Fruit fly (Drosophila melanogaster) whole organism, embryonic: ENCODE data around the gene CG14881.

Experiments used
- ATbp ChIP-seq: fragments of 200-800 bp; sonication (Bioruptor generic); optimal IDR thresholded peaks from 2 replicates; lab custom pipeline; 2017; ENCODE audit warnings: missing biosample characterization, mild to moderate bottlenecking, missing genetic modification characterization, missing genetic modification reagents
- CG10274 ChIP-seq: fragments of 200-800 bp; sonication (Bioruptor generic); optimal IDR thresholded peaks from 3 replicates; lab custom pipeline; 2017; ENCODE audit warnings: missing biosample characterization, mild to moderate bottlenecking, missing genetic modification characterization
- CG10321 ChIP-seq: fragments of 200-800 bp; sonication (Bioruptor generic); IDR thresholded peaks from 2 replicates; pipeline ENCODE4 v1.3.6; 2022; ENCODE audit warnings: missing biosample characterization, missing genetic modification characterization
- CG14860 ChIP-seq: fragments of 200-800 bp; sonication (Bioruptor generic); IDR thresholded peaks from 3 replicates; pipeline ENCODE4 v1.3.6; 2022; ENCODE audit warnings: missing biosample characterization, missing genetic modification characterization; ENCODE audit not compliant: partially characterized antibody
- CG14965 ChIP-seq: fragments of 200-800 bp; sonication (Bioruptor generic); optimal IDR thresholded peaks from 2 replicates; lab custom pipeline; 2016; ENCODE audit warnings: missing biosample characterization, missing genetic modification characterization, borderline replicate concordance
- CG18011 ChIP-seq: fragments of 200-800 bp; sonication (Bioruptor generic); optimal IDR thresholded peaks from 2 replicates; lab custom pipeline; 2017; ENCODE audit warnings: missing biosample characterization, missing genetic modification characterization, mild to moderate bottlenecking, moderate library complexity, missing genotype
- CG1832 ChIP-seq: fragments of 200-800 bp; sonication (Bioruptor generic); optimal IDR thresholded peaks from 2 replicates; lab custom pipeline; 2017; ENCODE audit warnings: missing biosample characterization, mild to moderate bottlenecking, missing genetic modification characterization, inconsistent platforms
- CG3065 ChIP-seq: fragments of 200-800 bp; sonication (Bioruptor generic); optimal IDR thresholded peaks from 2 replicates; lab custom pipeline; 2016; ENCODE audit warnings: missing biosample characterization, missing genetic modification characterization
- CG31224 ChIP-seq: fragments of 200-800 bp; sonication (Bioruptor generic); IDR thresholded peaks from 2 replicates; pipeline ENCODE4 v1.3.6; 2022; ENCODE audit warnings: missing biosample characterization, missing genetic modification characterization
- CG31365 ChIP-seq: fragments of 200-800 bp; sonication (Bioruptor generic); optimal IDR thresholded peaks from 2 replicates; lab custom pipeline; 2018; ENCODE audit warnings: missing biosample characterization, mild to moderate bottlenecking, missing genetic modification characterization
- CG34376 ChIP-seq: fragments of 200-800 bp; sonication (Bioruptor generic); optimal IDR thresholded peaks from 2 replicates; lab custom pipeline; 2018; ENCODE audit warnings: missing biosample characterization, mild to moderate bottlenecking, missing genetic modification characterization
- CG5953 ChIP-seq: fragments of 200-800 bp; sonication (Bioruptor generic); IDR thresholded peaks from 2 replicates; pipeline ENCODE4 v1.3.6; 2022; ENCODE audit warnings: missing biosample characterization, missing genetic modification characterization
- CG6272 ChIP-seq: fragments of 200-800 bp; sonication (Bioruptor generic); IDR thresholded peaks from 2 replicates; pipeline ENCODE4 v1.3.6; 2022; ENCODE audit warnings: missing biosample characterization, missing genetic modification characterization
- CG7745 ChIP-seq: fragments of 200-800 bp; sonication (Bioruptor generic); optimal IDR thresholded peaks from 2 replicates; lab custom pipeline; 2018; ENCODE audit warnings: missing biosample characterization, mild to moderate bottlenecking, missing genetic modification characterization, moderate library complexity
- CG8089 ChIP-seq: fragments of 200-800 bp; sonication (Bioruptor generic); optimal IDR thresholded peaks from 3 replicates; lab custom pipeline; 2016; ENCODE audit warnings: missing biosample characterization, missing genetic modification characterization
- CG8359 ChIP-seq: fragments of 200-800 bp; sonication (Bioruptor generic); optimal IDR thresholded peaks from 2 replicates; lab custom pipeline; 2017; ENCODE audit warnings: missing biosample characterization, mild to moderate bottlenecking, missing genetic modification characterization, borderline replicate concordance
- CoRest ChIP-seq: fragments of 200-800 bp; sonication (Bioruptor generic); optimal IDR thresholded peaks from 3 replicates; lab custom pipeline; 2018; ENCODE audit warnings: missing biosample characterization, mild to moderate bottlenecking, missing genetic modification characterization, moderate library complexity
- CrebB ChIP-seq: fragments of 200-800 bp; sonication (Bioruptor generic); optimal IDR thresholded peaks from 3 replicates; lab custom pipeline; 2018; ENCODE audit warnings: missing biosample characterization, mild to moderate bottlenecking, missing genetic modification characterization
- D ChIP-seq, 2 experiments: fragments of 200-800 bp in 1 of 2; fragments of >200 bp in 1 of 2; sonication (Bioruptor generic) in 1 of 2; optimal IDR thresholded peaks; 2 replicates in 1 of 2; 3 replicates in 1 of 2; lab custom pipeline; 2017; ENCODE audit warnings: mild to moderate bottlenecking in 1 of 2, missing biosample characterization in 1 of 2, missing genetic modification characterization in 1 of 2, missing genetic modification reagents in 1 of 2
- Dll ChIP-seq: fragments of 200-800 bp; sonication (Bioruptor generic); IDR thresholded peaks from 4 replicates; pipeline ENCODE4 v1.3.6; 2022; ENCODE audit warnings: missing biosample characterization, missing genetic modification characterization; ENCODE audit not compliant: partially characterized antibody
- ERR ChIP-seq: fragments of 200-800 bp; sonication (Bioruptor generic); optimal IDR thresholded peaks from 2 replicates; lab custom pipeline; 2016; ENCODE audit warnings: missing biosample characterization, missing genetic modification characterization
- Hey ChIP-seq: fragments of 200-800 bp; sonication (Bioruptor generic); optimal IDR thresholded peaks from 3 replicates; lab custom pipeline; 2018; ENCODE audit warnings: missing biosample characterization, mild to moderate bottlenecking, missing genetic modification characterization
- HmgD ChIP-seq: fragments of 200-800 bp; sonication (Bioruptor generic); optimal IDR thresholded peaks from 3 replicates; lab custom pipeline; 2016; ENCODE audit warnings: missing biosample characterization, missing genetic modification characterization
- Hmx ChIP-seq: fragments of 200-800 bp; sonication (Bioruptor generic); optimal IDR thresholded peaks from 2 replicates; lab custom pipeline; 2016; ENCODE audit warnings: missing biosample characterization, missing genetic modification characterization
- Hsf ChIP-seq: fragments of 200-800 bp; sonication (Bioruptor generic); optimal IDR thresholded peaks from 3 replicates; lab custom pipeline; 2016; ENCODE audit warnings: missing biosample characterization, missing genetic modification characterization
- Jarid2 ChIP-seq: fragments of 200-800 bp; sonication (Bioruptor generic); optimal IDR thresholded peaks from 3 replicates; lab custom pipeline; 2017; ENCODE audit warnings: mild to moderate bottlenecking, missing biosample characterization, missing genetic modification reagents, missing genetic modification characterization
- Nf-YA ChIP-seq: fragments of 200-800 bp; sonication (Bioruptor generic); IDR thresholded peaks from 2 replicates; pipeline ENCODE4 v1.3.6; 2022; ENCODE audit warnings: missing biosample characterization, missing genetic modification characterization
- Nf-YC ChIP-seq: fragments of 200-800 bp; optimal IDR thresholded peaks from 3 replicates; lab custom pipeline; 2019; ENCODE audit warnings: missing biosample characterization, mild to moderate bottlenecking, missing genetic modification characterization, moderate library complexity
- Rfx ChIP-seq: fragments of 200-800 bp; sonication (Bioruptor generic); IDR thresholded peaks from 2 replicates; pipeline ENCODE4 v1.3.6; 2022; ENCODE audit warnings: missing biosample characterization, missing genetic modification characterization
- amos ChIP-seq: fragments of 200-800 bp; sonication (Bioruptor generic); IDR thresholded peaks from 2 replicates; pipeline ENCODE4 v1.3.6; 2022; ENCODE audit warnings: missing biosample characterization, missing genetic modification characterization; ENCODE audit not compliant: partially characterized antibody
- ash1 ChIP-seq: fragments of 200-800 bp; sonication (Bioruptor generic); optimal IDR thresholded peaks from 2 replicates; lab custom pipeline; 2018; ENCODE audit warnings: missing biosample characterization, mild to moderate bottlenecking, missing genetic modification characterization
- cad ChIP-seq: fragments of >200 bp; optimal IDR thresholded peaks from 2 replicates; lab custom pipeline; 2017; ENCODE audit warnings: missing biosample characterization, missing genetic modification characterization
- chn ChIP-seq: fragments of 200-800 bp; sonication (Bioruptor generic); optimal IDR thresholded peaks from 2 replicates; lab custom pipeline; 2016; ENCODE audit warnings: missing biosample characterization, missing genetic modification characterization
- dmrt11E ChIP-seq: fragments of 200-800 bp; sonication (Bioruptor generic); optimal IDR thresholded peaks from 3 replicates; lab custom pipeline; 2018; ENCODE audit warnings: missing biosample characterization, mild to moderate bottlenecking, missing genetic modification characterization, moderate library complexity
- gt ChIP-seq: fragments of 200-800 bp; sonication (Bioruptor generic); IDR thresholded peaks from 2 replicates; pipeline ENCODE4 v1.3.6; 2022; ENCODE audit warnings: missing biosample characterization, missing genetic modification characterization
- kni ChIP-seq: fragments of 200-800 bp; sonication (Bioruptor generic); optimal IDR thresholded peaks from 3 replicates; lab custom pipeline; 2017; ENCODE audit warnings: mild to moderate bottlenecking, missing biosample characterization, missing genetic modification reagents, missing genetic modification characterization
- lola ChIP-seq, 3 experiments: fragments of >200 bp in 2 of 3; fragments of 200-800 bp in 1 of 3; sonication (Bioruptor generic) in 1 of 3; optimal IDR thresholded peaks; 2 replicates each; lab custom pipeline; 2017 to 2019; ENCODE audit warnings: missing biosample characterization in 3 of 3, missing genetic modification characterization in 3 of 3, mild to moderate bottlenecking in 1 of 3, moderate library complexity in 1 of 3
- nom ChIP-seq: fragments of 200-800 bp; sonication (Bioruptor generic); optimal IDR thresholded peaks from 2 replicates; lab custom pipeline; 2017; ENCODE audit warnings: missing biosample characterization, missing genetic modification characterization, mild to moderate bottlenecking, moderate library complexity, missing genetic modification reagents
- pfk ChIP-seq: fragments of 200-800 bp; sonication (Bioruptor generic); optimal IDR thresholded peaks from 2 replicates; lab custom pipeline; 2018; ENCODE audit warnings: missing biosample characterization, mild to moderate bottlenecking, missing genetic modification characterization, moderate library complexity
- pita ChIP-seq: fragments of 200-800 bp; sonication (Bioruptor generic); optimal IDR thresholded peaks from 2 replicates; lab custom pipeline; 2017; ENCODE audit warnings: missing biosample characterization, mild to moderate bottlenecking, missing genetic modification characterization
- pros ChIP-seq: fragments of 200-800 bp; sonication (Bioruptor generic); optimal IDR thresholded peaks from 3 replicates; lab custom pipeline; 2019; ENCODE audit warnings: missing biosample characterization, mild to moderate bottlenecking, missing genetic modification characterization, moderate library complexity
- ro ChIP-seq: fragments of 200-800 bp; sonication (Bioruptor generic); IDR thresholded peaks from 2 replicates; pipeline ENCODE4 v1.3.6; 2022; ENCODE audit warnings: missing biosample characterization, missing genetic modification characterization
- tgo ChIP-seq: fragments of 200-800 bp; sonication (Bioruptor generic); IDR thresholded peaks from 3 replicates; pipeline ENCODE4 v1.3.6; 2022; ENCODE audit warnings: missing biosample characterization, missing genetic modification characterization
- tll ChIP-seq, 2 experiments: fragments of 200-800 bp in 1 of 2; fragments of >200 bp in 1 of 2; sonication (Bioruptor generic) in 1 of 2; optimal IDR thresholded peaks; 2 replicates each; lab custom pipeline; 2017 to 2019; ENCODE audit warnings: missing biosample characterization in 2 of 2, missing genetic modification characterization in 2 of 2, mild to moderate bottlenecking in 1 of 2, moderate library complexity in 1 of 2
- twi ChIP-seq: fragments of 200-800 bp; optimal IDR thresholded peaks from 2 replicates; lab custom pipeline; 2019; ENCODE audit warnings: missing biosample characterization, mild to moderate bottlenecking, missing genetic modification characterization, moderate library complexity
- usp ChIP-seq: fragments of >200 bp; optimal IDR thresholded peaks from 2 replicates; lab custom pipeline; 2017; ENCODE audit warnings: missing biosample characterization, missing genetic modification characterization
- vnd ChIP-seq: fragments of 200-800 bp; sonication (Bioruptor generic); IDR thresholded peaks from 3 replicates; pipeline ENCODE4 v1.3.6; 2022; ENCODE audit warnings: missing biosample characterization, missing genetic modification characterization; ENCODE audit not compliant: partially characterized antibody
- wdn ChIP-seq: fragments of 200-800 bp; sonication (Bioruptor generic); IDR thresholded peaks from 2 replicates; pipeline ENCODE4 v1.3.6; 2022; ENCODE audit warnings: missing biosample characterization, missing genetic modification characterization
- z ChIP-seq: fragments of 200-800 bp; sonication (Bioruptor generic); IDR thresholded peaks from 3 replicates; pipeline ENCODE4 v1.3.6; 2022; ENCODE audit warnings: missing biosample characterization, missing genetic modification characterization
- zf30C ChIP-seq: fragments of 200-800 bp; sonication (Bioruptor generic); optimal IDR thresholded peaks from 3 replicates; lab custom pipeline; 2018; ENCODE audit warnings: missing biosample characterization, mild to moderate bottlenecking, missing genetic modification characterization

Gene CG14881

DNA sequence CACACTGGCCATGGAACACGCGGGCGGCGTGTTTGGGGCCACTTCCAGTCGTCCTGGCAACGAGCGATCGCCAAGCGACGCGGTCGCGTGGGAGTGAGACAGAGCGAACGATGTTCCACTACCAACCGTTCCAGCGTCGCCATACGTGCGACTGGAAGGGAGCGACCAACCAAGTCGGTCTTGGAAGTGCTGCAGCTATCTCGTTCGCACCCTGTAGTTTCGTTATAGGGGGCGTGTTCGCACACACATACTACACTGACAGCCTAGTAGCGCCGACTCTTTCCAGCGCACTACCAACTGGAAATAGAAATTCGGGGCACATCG, 31.0 kb upstream of the CG14881 start (continued):
- TF ChIP-seq Nf-YA (GFP tag; lab: Robert Waterston, UW) (peak; percentile 74), Nf-YC (tag; lab: Kevin White, UChicago) (peak; percentile 98), dmrt11E (tag; lab: Kevin White, UChicago) (no peak), pita (GFP tag; lab: Kevin White, UChicago) (no peak), tll (GFP tag; optimal IDR thresholded peaks at IDR 0.05; lab: Kevin White, UChicago) (peak in 1 of 2 experiments; percentile 16), nom (GFP tag; lab: Kevin White, UChicago) (no peak), CG1832 (GFP tag; lab: Kevin White, UChicago) (peak; percentile 94), CG10274 (no peak), cad (GFP tag; lab: Kevin White, UChicago) (no peak), CG14860 (GFP tag; lab: Robert Waterston, UW) (no peak), wdn (GFP tag; lab: Robert Waterston, UW) (no peak), Hmx (GFP tag; lab: Kevin White, UChicago) (no peak), CG6272 (GFP tag; lab: Robert Waterston, UW) (no peak), gt (no peak), CG7745 (peak; percentile 81), tgo (no peak), pros (no peak), CG8359 (GFP tag; lab: Kevin White, UChicago) (no peak), Hsf (GFP tag; lab: Kevin White, UChicago) (no peak), CG34376 (GFP tag; lab: Kevin White, UChicago) (no peak), CG3065 (no peak), z (GFP tag; lab: Robert Waterston, UW) (peak; percentile 94), ERR (GFP tag; lab: Kevin White, UChicago) (no peak), Jarid2 (GFP tag; lab: Kevin White, UChicago) (peak; percentile 56), kni (GFP tag; lab: Kevin White, UChicago) (peak; percentile 5), Rfx (GFP tag; lab: Robert Waterston, UW) (peak; percentile 74), HmgD (GFP tag; lab: Kevin White, UChicago) (peak; percentile 38), usp (GFP tag; lab: Kevin White, UChicago) (no peak), Dll (GFP tag; lab: Robert Waterston, UW) (no peak), ash1 (GFP tag; lab: Kevin White, UChicago) (no peak), CG31365 (no peak), CG31224 (GFP tag; lab: Robert Waterston, UW) (no peak), CG10321 (GFP tag; lab: Robert Waterston, UW) (peak; percentile 92), Hey (tag; lab: Kevin White, UChicago) (no peak), CoRest (peak; percentile 42), vnd (GFP tag; lab: Robert Waterston, UW) (no peak), twi (tag; lab: Kevin White, UChicago) (no peak), lola (GFP tag; optimal IDR thresholded peaks at IDR 0.05; lab: Kevin White, UChicago) (no peak), zf30C (GFP tag; lab: Kevin White, UChicago) (no peak), D (optimal IDR thresholded peaks at IDR 0.05; lab: Kevin White, UChicago) (peak; percentile 95), D (GFP tag; optimal IDR thresholded peaks at IDR 0.05; lab: Kevin White, UChicago) (no peak), amos (no peak), ro (GFP tag; lab: Robert Waterston, UW) (no peak), pfk (GFP tag; lab: Kevin White, UChicago) (peak; percentile 99), CG18011 (no peak), CG5953 (no peak), CG14965 (GFP tag; lab: Kevin White, UChicago) (no peak), ATbp (no peak), CrebB (tag; lab: Kevin White, UChicago) (no peak), chn (GFP tag; lab: Kevin White, UChicago) (no peak), CG8089 (no peak)
